Comparison of ENCODE assay signal across 4 worm cellular contexts in genomic region chrIII:3991362-3991761, ce11.
TF ChIP-seq lines count a peak whose summit lies in the region.

No protein-coding gene starts in this region.

TF ChIP-seq in whole organism, L1 larva, 84 proteins besides CTCF, POLR2A, EP300 and RAD21 (continues in another document):
- TF ChIP-seq pqm-1 (tag; optimal IDR thresholded peaks at IDR 0.05; lab: Kevin White, UChicago) (no peak), ama-1 (optimal IDR thresholded peaks at IDR 0.05; lab: Kevin White, UChicago) (no peak), mab-9 (GFP tag; IDR thresholded peaks at IDR 0.05; lab: Robert Waterston, UW) (no peak), mef-2 (tag; optimal IDR thresholded peaks at IDR 0.05; lab: Kevin White, UChicago) (peak; percentile 21), nhr-85 (tag; lab: Kevin White, UChicago) (no peak), ztf-4 (tag; optimal IDR thresholded peaks at IDR 0.05; lab: Kevin White, UChicago) (no peak), egl-27 (tag; optimal IDR thresholded peaks at IDR 0.05; lab: Kevin White, UChicago) (no peak), hlh-4 (tag; optimal IDR thresholded peaks at IDR 0.05; lab: Kevin White, UChicago) (no peak), nhr-84 (tag; optimal IDR thresholded peaks at IDR 0.05; lab: Kevin White, UChicago) (no peak), efl-3 (GFP tag; optimal IDR thresholded peaks at IDR 0.05; lab: Kevin White, UChicago) (no peak), nhr-20 (tag; optimal IDR thresholded peaks at IDR 0.05; lab: Kevin White, UChicago) (no peak), nhr-71 (tag; optimal IDR thresholded peaks at IDR 0.05; lab: Kevin White, UChicago) (peak; percentile 46), unc-86 (tag; optimal IDR thresholded peaks at IDR 0.05; lab: Kevin White, UChicago) (no peak), tbx-2 (tag; optimal IDR thresholded peaks at IDR 0.05; lab: Kevin White, UChicago) (no peak), rnt-1 (tag; optimal IDR thresholded peaks at IDR 0.05; lab: Kevin White, UChicago) (peak; percentile 46), ceh-90 (tag; optimal IDR thresholded peaks at IDR 0.05; lab: Kevin White, UChicago) (no peak), irx-1 (tag; optimal IDR thresholded peaks at IDR 0.05; lab: Kevin White, UChicago) (no peak), ceh-88 (GFP tag; IDR thresholded peaks at IDR 0.05; lab: Robert Waterston, UW) (no peak), ces-1 (GFP tag; optimal IDR thresholded peaks at IDR 0.05; lab: Kevin White, UChicago) (no peak), dsc-1 (tag; optimal IDR thresholded peaks at IDR 0.05; lab: Kevin White, UChicago) (peak; percentile 36), mdl-1 (tag; optimal IDR thresholded peaks at IDR 0.05; lab: Kevin White, UChicago) (no peak), lin-14 (GFP tag; optimal IDR thresholded peaks at IDR 0.05; lab: Kevin White, UChicago) (peak; percentile 35), ets-5 (GFP tag; IDR thresholded peaks at IDR 0.05; lab: Robert Waterston, UW) (no peak), mep-1 (tag; optimal IDR thresholded peaks at IDR 0.05; lab: Kevin White, UChicago) (no peak), C04F5.9 (tag; optimal IDR thresholded peaks at IDR 0.05; lab: Kevin White, UChicago) (no peak)

TF ChIP-seq in whole organism, L2 larva, 48 proteins besides CTCF, POLR2A, EP300 and RAD21:
- TF ChIP-seq sma-9 (GFP tag; optimal IDR thresholded peaks at IDR 0.05; lab: Kevin White, UChicago) (peak; percentile 79), sma-9 (tag; optimal IDR thresholded peaks at IDR 0.05; lab: Kevin White, UChicago) (no peak), F13H6.1 (tag; optimal IDR thresholded peaks at IDR 0.05; lab: Kevin White, UChicago) (peak; percentile 32), nhr-10 (tag; optimal IDR thresholded peaks at IDR 0.05; lab: Kevin White, UChicago) (no peak), nhr-129 (tag; optimal IDR thresholded peaks at IDR 0.05; lab: Kevin White, UChicago) (peak; percentile 13)

TF ChIP-seq in whole organism, L3 larva, 47 proteins besides CTCF, POLR2A, EP300 and RAD21:
- TF ChIP-seq nfya-1 (tag; optimal IDR thresholded peaks at IDR 0.05; lab: Kevin White, UChicago; ENCODE audit: insufficient read depth), result peak; percentile 33
- TF ChIP-seq egl-5 (tag; optimal IDR thresholded peaks at IDR 0.05; lab: Kevin White, UChicago), result no peak
- no peak for TF ChIP-seq snpc-4 (tag; optimal IDR thresholded peaks at IDR 0.05; lab: Kevin White, UChicago)
- TF ChIP-seq skn-1 (tag; optimal IDR thresholded peaks at IDR 0.05; lab: Kevin White, UChicago), result no peak
- TF ChIP-seq nhr-28 (tag; optimal IDR thresholded peaks at IDR 0.05; lab: Kevin White, UChicago), result no peak
- TF ChIP-seq unc-62 (GFP tag; optimal IDR thresholded peaks at IDR 0.05; lab: Kevin White, UChicago), result no peak

TF ChIP-seq in whole organism, mixed stage, embryonic, 35 proteins besides CTCF, POLR2A, EP300 and RAD21:
- TF ChIP-seq ces-1 (GFP tag; optimal IDR thresholded peaks at IDR 0.05; lab: Kevin White, UChicago), result no peak
- no peak for TF ChIP-seq blmp-1 (tag; optimal IDR thresholded peaks at IDR 0.05; lab: Kevin White, UChicago)
- no peak for TF ChIP-seq ceh-43 (GFP tag; optimal IDR thresholded peaks at IDR 0.05; lab: Kevin White, UChicago)
- TF ChIP-seq hlh-1 (tag; optimal IDR thresholded peaks at IDR 0.05; lab: Kevin White, UChicago), result peak; percentile 75
- TF ChIP-seq ceh-39 (tag; optimal IDR thresholded peaks at IDR 0.05; lab: Kevin White, UChicago), result no peak
- TF ChIP-seq pha-4 (tag; optimal IDR thresholded peaks at IDR 0.05; lab: Kevin White, UChicago), result no peak
- TF ChIP-seq unc-62 (GFP tag; optimal IDR thresholded peaks at IDR 0.05; lab: Kevin White, UChicago), result peak; percentile 2
- TF ChIP-seq lin-32 (GFP tag; optimal IDR thresholded peaks at IDR 0.05; lab: Kevin White, UChicago), result no peak
- TF ChIP-seq unc-120 (tag; optimal IDR thresholded peaks at IDR 0.05; lab: Kevin White, UChicago; ENCODE audit: poor library complexity, severe bottlenecking), result no peak
- no peak for TF ChIP-seq lsy-2 (tag; optimal IDR thresholded peaks at IDR 0.05; lab: Kevin White, UChicago)
TF ChIP-seq in whole organism, mixed stage, embryonic: peak in this region for 2.
